Fruit fly (Drosophila melanogaster) whole organism: ENCODE results near the gene Jon99Ciii.

Source experiments
- CG8478 ChIP-seq: fragments of >200 bp; optimal IDR thresholded peaks from 2 replicates; lab custom pipeline; 2018; ENCODE audit warnings: inconsistent platforms
- Dll ChIP-seq: fragments of >200 bp; optimal IDR thresholded peaks from 2 replicates; lab custom pipeline; 2017
- EcR ChIP-seq, 2 experiments: fragments of >200 bp; optimal IDR thresholded peaks; 2 replicates each; lab custom pipeline; 2017; ENCODE audit warnings: missing biosample characterization in 2 of 2, missing genetic modification characterization in 2 of 2, missing genetic modification reagents in 2 of 2
- pan ChIP-seq: fragments of >200 bp; optimal IDR thresholded peaks from 2 replicates; lab custom pipeline; 2017
- psq ChIP-seq: fragments of >200 bp; optimal IDR thresholded peaks from 2 replicates; lab custom pipeline; 2017
- usp ChIP-seq: fragments of >200 bp; optimal IDR thresholded peaks from 2 replicates; lab custom pipeline; 2017; ENCODE audit warnings: missing biosample characterization, missing genetic modification characterization, mixed read lengths

DNA sequence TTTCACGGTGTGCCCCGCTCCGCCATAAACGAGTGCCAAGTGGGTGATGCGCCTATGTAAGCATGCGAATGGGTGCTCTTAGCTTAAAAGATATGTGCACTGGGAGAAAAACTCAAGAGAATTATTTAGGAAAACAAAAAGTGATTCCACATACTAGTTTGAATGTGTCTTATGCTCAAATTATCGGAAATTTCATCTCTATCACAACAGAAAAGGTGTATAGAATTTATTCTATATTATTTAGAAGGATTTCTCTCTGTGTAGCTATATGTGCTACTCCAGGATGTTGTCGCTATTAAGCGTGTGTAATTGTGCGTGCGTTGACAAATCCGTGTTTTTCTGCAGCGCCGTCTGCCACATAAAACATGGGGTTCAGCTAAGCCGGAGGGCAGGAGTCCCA, 37.3 kb downstream of the Jon99Ciii start:
- TF ChIP-seq pan (lab: Kevin White, UChicago) (no peak), Dll (lab: Kevin White, UChicago) (no peak), CG8478 (lab: Kevin White, UChicago) (no peak), psq (lab: Kevin White, UChicago) (no peak), EcR (GFP tag; optimal IDR thresholded peaks at IDR 0.05; lab: Kevin White, UChicago) (no peak), usp (GFP tag; lab: Kevin White, UChicago) (no peak)
